Fruit fly (Drosophila melanogaster) whole organism, prepupa: ENCODE data around the gene Herp.

Experiments used
- Blimp-1 ChIP-seq: fragments of 200-800 bp; sonication (Bioruptor generic); optimal IDR thresholded peaks from 3 replicates; lab custom pipeline; 2017; ENCODE audit warnings: missing biosample characterization, missing genetic modification characterization, mild to moderate bottlenecking, moderate library complexity, missing genetic modification reagents
- CG6276 ChIP-seq: fragments of 200-800 bp; sonication (Bioruptor generic); optimal IDR thresholded peaks from 2 replicates; lab custom pipeline; 2017; ENCODE audit warnings: missing biosample characterization, mild to moderate bottlenecking, missing genetic modification characterization
- CG8319 ChIP-seq: fragments of 200-800 bp; sonication (Bioruptor generic); optimal IDR thresholded peaks from 3 replicates; lab custom pipeline; 2016; ENCODE audit warnings: missing biosample characterization, missing genetic modification characterization
- Ets96B ChIP-seq: fragments of 200-800 bp; optimal IDR thresholded peaks from 2 replicates; lab custom pipeline; 2019; ENCODE audit warnings: missing biosample characterization, mild to moderate bottlenecking, missing genetic modification characterization, moderate library complexity
- Gug ChIP-seq: fragments of 200-800 bp; sonication (Bioruptor generic); IDR thresholded peaks from 2 replicates; pipeline ENCODE4 v1.3.6; 2022; ENCODE audit warnings: missing biosample characterization, missing genetic modification characterization
- Hr38 ChIP-seq: sonication (Bioruptor generic); optimal IDR thresholded peaks from 2 replicates; lab custom pipeline; 2016; ENCODE audit warnings: missing biosample characterization, missing genetic modification characterization
- Hr4 ChIP-seq: fragments of 200-800 bp; sonication (Bioruptor generic); optimal IDR thresholded peaks from 3 replicates; lab custom pipeline; 2016; ENCODE audit warnings: missing biosample characterization, missing genetic modification characterization
- Sox102F ChIP-seq: fragments of 200-800 bp; sonication (Bioruptor generic); optimal IDR thresholded peaks from 2 replicates; lab custom pipeline; 2016; ENCODE audit warnings: missing biosample characterization, mild to moderate bottlenecking, missing genetic modification characterization
- acj6 ChIP-seq: fragments of 200-800 bp; sonication (Bioruptor generic); optimal IDR thresholded peaks from 3 replicates; lab custom pipeline; 2016; ENCODE audit warnings: missing biosample characterization, missing genetic modification characterization
- dac ChIP-seq: fragments of 200-800 bp; sonication (Bioruptor generic); optimal IDR thresholded peaks from 2 replicates; lab custom pipeline; 2017; ENCODE audit warnings: missing biosample characterization, mild to moderate bottlenecking, missing genetic modification characterization
- lz ChIP-seq: fragments of 200-800 bp; sonication (Bioruptor generic); optimal IDR thresholded peaks from 3 replicates; lab custom pipeline; 2016; ENCODE audit warnings: missing biosample characterization, missing genetic modification characterization
- salr ChIP-seq, 2 experiments: fragments of 200-800 bp; sonication (Bioruptor generic); optimal IDR thresholded peaks; 3 replicates each; lab custom pipeline; 2016 to 2018; ENCODE audit warnings: missing biosample characterization in 2 of 2, missing genetic modification characterization in 2 of 2, mild to moderate bottlenecking in 1 of 2

- no peak for TF ChIP-seq lz (GFP tag; lab: Kevin White, UChicago)
- TF ChIP-seq Hr4, result no peak
- TF ChIP-seq CG8319 (GFP tag; lab: Kevin White, UChicago), result no peak
- no peak for TF ChIP-seq Sox102F
- TF ChIP-seq Gug (GFP tag; lab: Robert Waterston, UW), result no peak
- TF ChIP-seq dac, result no peak
- peak; percentile 43 for TF ChIP-seq CG6276
- TF ChIP-seq Blimp-1 (GFP tag; lab: Kevin White, UChicago), result no peak
- no peak for TF ChIP-seq acj6 (GFP tag; lab: Kevin White, UChicago)
- no peak for TF ChIP-seq Hr38 (GFP tag; lab: Kevin White, UChicago)
- no peak for TF ChIP-seq Ets96B (tag; lab: Kevin White, UChicago)
- no peak for TF ChIP-seq salr (GFP tag; optimal IDR thresholded peaks at IDR 0.05; lab: Kevin White, UChicago)
Observed at dm6 chr2L:7811249-7812002, 11.6 kb upstream of the Herp start, which contains the start of gene LanB1.
